Worm (Caenorhabditis elegans) whole organism, L1 larva: ENCODE results near the gene srxa-7.

ENCODE experiments used
- C16A3.4 ChIP-seq: fragments of 150-350 bp; optimal IDR thresholded peaks from 2 replicates; lab custom pipeline; 2014; ENCODE audit warnings: missing biosample characterization, missing genetic modification characterization
- aha-1 ChIP-seq: fragments of 150-350 bp; optimal IDR thresholded peaks from 2 replicates; lab custom pipeline; 2014; ENCODE audit warnings: missing biosample characterization, missing genetic modification characterization
- aly-2 ChIP-seq: fragments of 150-350 bp; optimal IDR thresholded peaks from 2 replicates; lab custom pipeline; 2014; ENCODE audit warnings: missing biosample characterization, missing genetic modification characterization
- ceh-63 ChIP-seq: fragments of 200-800 bp; sonication (Bioruptor generic); optimal IDR thresholded peaks from 2 replicates; lab custom pipeline; 2018; ENCODE audit warnings: mild to moderate bottlenecking, missing genetic modification characterization, missing compliant biosample characterization
- ceh-82 ChIP-seq, 3 experiments: fragments of 150-350 bp in 1 of 3; sonication (generic microtip) in 2 of 3; optimal IDR thresholded peaks; 2 replicates each; lab custom pipeline; 2014 to 2017; ENCODE audit warnings: missing biosample characterization in 3 of 3, missing genetic modification characterization in 3 of 3
- ceh-90 ChIP-seq: sonication (generic microtip); optimal IDR thresholded peaks from 2 replicates; lab custom pipeline; 2016; ENCODE audit warnings: missing genetic modification characterization, missing compliant biosample characterization
- dpl-1 ChIP-seq, 3 experiments: fragments of 150-350 bp in 2 of 3; sonication (generic microtip) in 1 of 3; optimal IDR thresholded peaks; 2 replicates each; lab custom pipeline; 2014 to 2017; ENCODE audit warnings: missing biosample characterization in 3 of 3, missing genetic modification characterization in 3 of 3, missing genetic modification reagents in 3 of 3
- dsc-1 ChIP-seq: sonication (generic microtip); optimal IDR thresholded peaks from 2 replicates; lab custom pipeline; 2016; ENCODE audit warnings: mild to moderate bottlenecking, missing genetic modification characterization, missing compliant biosample characterization
- egl-27 ChIP-seq, 2 experiments: fragments of 150-350 bp in 1 of 2; sonication (generic microtip); optimal IDR thresholded peaks; 3 replicates each; lab custom pipeline; 2017 to 2018; ENCODE audit warnings: missing biosample characterization in 2 of 2, missing genetic modification characterization in 2 of 2, missing genetic modification reagents in 2 of 2
- elt-2 ChIP-seq: sonication (generic microtip); optimal IDR thresholded peaks from 2 replicates; lab custom pipeline; 2016; ENCODE audit warnings: missing genetic modification characterization, mild to moderate bottlenecking, inconsistent platforms, missing compliant biosample characterization, missing genetic modification reagents
- fkh-10 ChIP-seq: sonication (generic microtip); optimal IDR thresholded peaks from 2 replicates; lab custom pipeline; 2017; ENCODE audit warnings: missing biosample characterization, missing genetic modification reagents, missing genetic modification characterization
- fkh-8 ChIP-seq: sonication (generic microtip); optimal IDR thresholded peaks from 2 replicates; lab custom pipeline; 2016; ENCODE audit warnings: mild to moderate bottlenecking, missing genetic modification characterization, missing compliant biosample characterization
- fos-1 ChIP-seq: fragments of 150-350 bp; optimal IDR thresholded peaks from 2 replicates; lab custom pipeline; 2014; ENCODE audit warnings: missing biosample characterization, missing genetic modification characterization
- hlh-4 ChIP-seq: sonication (generic microtip); optimal IDR thresholded peaks from 2 replicates; lab custom pipeline; 2016; ENCODE audit warnings: mild to moderate bottlenecking, missing genetic modification characterization, missing compliant biosample characterization
- irx-1 ChIP-seq: sonication (generic microtip); optimal IDR thresholded peaks from 2 replicates; lab custom pipeline; 2016; ENCODE audit warnings: missing genetic modification characterization, missing compliant biosample characterization
- isw-1 ChIP-seq: fragments of 200-800 bp; sonication (Bioruptor generic); IDR thresholded peaks from 2 replicates; pipeline ENCODE4 v1.3.6; 2022; ENCODE audit warnings: missing genetic modification characterization, missing compliant biosample characterization
- jun-1 ChIP-seq: fragments of 150-350 bp; optimal IDR thresholded peaks from 2 replicates; lab custom pipeline; 2014; ENCODE audit warnings: missing biosample characterization, missing genetic modification reagents, missing genetic modification characterization
- lin-13 ChIP-seq: fragments of 150-350 bp; optimal IDR thresholded peaks from 2 replicates; lab custom pipeline; 2014; ENCODE audit warnings: missing biosample characterization, missing genetic modification reagents, missing genetic modification characterization
- lin-14 ChIP-seq: fragments of 200-800 bp; sonication (Bioruptor generic); optimal IDR thresholded peaks from 2 replicates; lab custom pipeline; 2018; ENCODE audit warnings: mild to moderate bottlenecking, missing genetic modification characterization, moderate library complexity, missing compliant biosample characterization
- lin-35 ChIP-seq, 2 experiments: fragments of 150-350 bp; optimal IDR thresholded peaks; 2 replicates each; lab custom pipeline; 2014; ENCODE audit warnings: missing biosample characterization in 2 of 2, missing genetic modification characterization in 2 of 2, missing genetic modification reagents in 2 of 2
- lin-39 ChIP-seq: fragments of 150-350 bp; optimal IDR thresholded peaks from 2 replicates; lab custom pipeline; 2014; ENCODE audit warnings: missing biosample characterization, missing genetic modification reagents, missing genetic modification characterization
- lsy-2 ChIP-seq, 2 experiments: fragments of 150-350 bp; optimal IDR thresholded peaks; 2 replicates each; lab custom pipeline; 2014; ENCODE audit warnings: missing biosample characterization in 2 of 2, missing genetic modification characterization in 2 of 2
- mdl-1 ChIP-seq, 2 experiments: fragments of 150-350 bp; optimal IDR thresholded peaks; 2 replicates each; lab custom pipeline; 2014 to 2017; ENCODE audit warnings: missing biosample characterization in 2 of 2, missing genetic modification characterization in 2 of 2, inconsistent platforms in 1 of 2
- mef-2 ChIP-seq: fragments of 150-350 bp; optimal IDR thresholded peaks from 2 replicates; lab custom pipeline; 2014; ENCODE audit warnings: missing biosample characterization, missing genetic modification characterization
- mep-1 ChIP-seq: fragments of 150-350 bp; optimal IDR thresholded peaks from 2 replicates; lab custom pipeline; 2014; ENCODE audit warnings: missing biosample characterization, missing genetic modification characterization
- nhr-11 ChIP-seq: fragments of 150-350 bp; optimal IDR thresholded peaks from 2 replicates; lab custom pipeline; 2014; ENCODE audit warnings: missing biosample characterization, missing genetic modification characterization
- nhr-12 ChIP-seq: sonication (generic microtip); optimal IDR thresholded peaks from 2 replicates; lab custom pipeline; 2017; ENCODE audit warnings: missing biosample characterization, missing genetic modification characterization
- nhr-19 ChIP-seq: fragments of 200-800 bp; sonication (Bioruptor generic); conservative IDR thresholded peaks from 2 replicates; pipeline ENCODE4 v1.3.6; 2022; ENCODE audit warnings: missing genetic modification characterization, missing compliant biosample characterization
- nhr-20 ChIP-seq: sonication (generic microtip); optimal IDR thresholded peaks from 2 replicates; lab custom pipeline; 2016; ENCODE audit warnings: mild to moderate bottlenecking, missing genetic modification characterization, missing compliant biosample characterization
- nhr-28 ChIP-seq: fragments of 150-350 bp; optimal IDR thresholded peaks from 2 replicates; lab custom pipeline; 2014; ENCODE audit warnings: missing biosample characterization, missing genetic modification characterization
- nhr-47 ChIP-seq: sonication (generic microtip); optimal IDR thresholded peaks from 2 replicates; lab custom pipeline; 2016; ENCODE audit warnings: mild to moderate bottlenecking, missing genetic modification characterization, moderate library complexity, missing compliant biosample characterization
- nhr-71 ChIP-seq: sonication (generic microtip); optimal IDR thresholded peaks from 2 replicates; lab custom pipeline; 2016; ENCODE audit warnings: mild to moderate bottlenecking, missing genetic modification characterization, moderate library complexity, missing compliant biosample characterization
- nhr-76 ChIP-seq: sonication (generic microtip); optimal IDR thresholded peaks from 2 replicates; lab custom pipeline; 2017; ENCODE audit warnings: missing biosample characterization, missing genetic modification characterization
- nhr-85 ChIP-seq: sonication (generic microtip); peaks from one replicate; lab custom pipeline; 2016; ENCODE audit warnings: missing genetic modification characterization, inconsistent platforms, missing compliant biosample characterization
- nhr-90 ChIP-seq: sonication (generic microtip); optimal IDR thresholded peaks from 2 replicates; lab custom pipeline; 2016; ENCODE audit warnings: mild to moderate bottlenecking, missing genetic modification characterization, missing compliant biosample characterization; ENCODE audit not compliant: poor library complexity
- pag-3 ChIP-seq: sonication (generic microtip); optimal IDR thresholded peaks from 2 replicates; lab custom pipeline; 2017; ENCODE audit warnings: missing genetic modification characterization, mild to moderate bottlenecking, missing compliant biosample characterization, antibody characterized with exemption, borderline replicate concordance; ENCODE audit not compliant: insufficient read depth
- pax-3 ChIP-seq: fragments of 200-800 bp; sonication (Bioruptor generic); optimal IDR thresholded peaks from 2 replicates; lab custom pipeline; 2018; ENCODE audit warnings: mild to moderate bottlenecking, missing genetic modification characterization, moderate library complexity, missing compliant biosample characterization
- rnt-1 ChIP-seq: sonication (generic microtip); optimal IDR thresholded peaks from 2 replicates; lab custom pipeline; 2016; ENCODE audit warnings: mild to moderate bottlenecking, missing genetic modification characterization, moderate library complexity, missing compliant biosample characterization
- snpc-4 ChIP-seq: fragments of 150-350 bp; optimal IDR thresholded peaks from 2 replicates; lab custom pipeline; 2014; ENCODE audit warnings: missing biosample characterization, missing genetic modification characterization
- snu-23 ChIP-seq: sonication (generic microtip); optimal IDR thresholded peaks from 2 replicates; lab custom pipeline; 2016; ENCODE audit warnings: missing genetic modification characterization, missing compliant biosample characterization
- swsn-7 ChIP-seq: sonication (generic microtip); optimal IDR thresholded peaks from 2 replicates; lab custom pipeline; 2016; ENCODE audit warnings: missing genetic modification characterization, missing compliant biosample characterization
- tbx-2 ChIP-seq: sonication (generic microtip); optimal IDR thresholded peaks from 2 replicates; lab custom pipeline; 2016; ENCODE audit warnings: missing genetic modification characterization, missing compliant biosample characterization
- unc-62 ChIP-seq: fragments of 150-350 bp; optimal IDR thresholded peaks from 2 replicates; lab custom pipeline; 2014; ENCODE audit warnings: missing biosample characterization, missing genetic modification reagents, missing genetic modification characterization
- unc-98 ChIP-seq: fragments of 200-800 bp; sonication (Bioruptor generic); IDR thresholded peaks from 2 replicates; pipeline ENCODE4 v1.3.6; 2022; ENCODE audit warnings: missing genetic modification characterization, missing compliant biosample characterization
- xbp-1 ChIP-seq: sonication (generic microtip); optimal IDR thresholded peaks from 2 replicates; lab custom pipeline; 2016; ENCODE audit warnings: missing genetic modification characterization, missing compliant biosample characterization
- ztf-4 ChIP-seq: fragments of 150-350 bp; optimal IDR thresholded peaks from 2 replicates; lab custom pipeline; 2014; ENCODE audit warnings: missing biosample characterization, missing genetic modification characterization

Gene srxa-7

ce11 chrV:16346406-16347108 lies 39.2 kb downstream of the srxa-7 start, which contains the start of the genes W08G11.5 and W08G11.1:
TSS of gene W08G11.5 (minus strand) at chrV:16346506.
TSS of gene W08G11.1 (plus strand) at chrV:16347058.
- no peak for TF ChIP-seq jun-1 (tag; lab: Kevin White, UChicago)
- TF ChIP-seq pag-3 (tag; lab: Kevin White, UChicago): no peak
- TF ChIP-seq ceh-63 (GFP tag; lab: Kevin White, UChicago): no peak
- no peak for TF ChIP-seq dpl-1 (GFP tag; optimal IDR thresholded peaks at IDR 0.05; lab: Kevin White, UChicago)
- TF ChIP-seq nhr-11 (tag; lab: Kevin White, UChicago): no peak

ce11 chrV:16350061-16350460 lies 42.7 kb downstream of the srxa-7 start:
- TF ChIP-seq dsc-1 (no peak), hlh-4 (tag; lab: Kevin White, UChicago) (peak; percentile 69)
- TF ChIP-seq, all 84 proteins: peak for 1

ce11 chrV:16350775-16351378 lies 43.5 kb downstream of the srxa-7 start:
- peak; percentile 87 for TF ChIP-seq rnt-1 (tag; lab: Kevin White, UChicago)
- no peak for TF ChIP-seq nhr-28 (tag; lab: Kevin White, UChicago)
- TF ChIP-seq pag-3 (tag; lab: Kevin White, UChicago): no peak
- TF ChIP-seq mef-2 (tag; lab: Kevin White, UChicago): no peak
- peak; percentile 40 for TF ChIP-seq nhr-85 (tag; lab: Kevin White, UChicago)
- TF ChIP-seq unc-62 (GFP tag; lab: Kevin White, UChicago): no peak
- TF ChIP-seq mep-1: peak; percentile 23
- TF ChIP-seq ceh-90 (tag; lab: Kevin White, UChicago): no peak
- TF ChIP-seq dsc-1: peak; percentile 49
- peak; percentile 64 for TF ChIP-seq nhr-19 (GFP tag; lab: Robert Waterston, UW)
- no peak for TF ChIP-seq lin-39 (tag; lab: Kevin White, UChicago)
- TF ChIP-seq nhr-12 (tag; lab: Kevin White, UChicago): no peak
- peak; percentile 89 for TF ChIP-seq lin-14 (GFP tag; lab: Kevin White, UChicago)
- TF ChIP-seq ztf-4 (tag; lab: Kevin White, UChicago): no peak
- TF ChIP-seq ceh-82 (tag; optimal IDR thresholded peaks at IDR 0.05; lab: Kevin White, UChicago): peak in 2 of 3 experiments; percentile 7 to 72
- TF ChIP-seq fkh-8: peak; percentile 87
- peak; percentile 39 for TF ChIP-seq elt-2 (tag; lab: Kevin White, UChicago)
- peak in 1 of 2 experiments; percentile 39 for TF ChIP-seq mdl-1 (tag; optimal IDR thresholded peaks at IDR 0.05; lab: Kevin White, UChicago)
- TF ChIP-seq dpl-1 (GFP tag; optimal IDR thresholded peaks at IDR 0.05; lab: Kevin White, UChicago): peak in 2 of 3 experiments; percentile 28 to 40
- peak; percentile 67 for TF ChIP-seq nhr-47 (tag; lab: Kevin White, UChicago)
- TF ChIP-seq xbp-1 (tag; lab: Kevin White, UChicago): peak; percentile 11
- TF ChIP-seq unc-98: no peak
- TF ChIP-seq irx-1 (tag; lab: Kevin White, UChicago): no peak
- no peak for TF ChIP-seq fos-1 (tag; lab: Kevin White, UChicago)
- peak; percentile 6 for TF ChIP-seq fkh-10 (GFP tag; lab: Kevin White, UChicago)
- no peak for TF ChIP-seq nhr-90 (tag; lab: Kevin White, UChicago)
- TF ChIP-seq snpc-4 (tag; lab: Kevin White, UChicago): peak; percentile 28
- TF ChIP-seq swsn-7 (tag; lab: Kevin White, UChicago): peak; percentile 60
- peak; percentile 22 for TF ChIP-seq pax-3 (tag; lab: Kevin White, UChicago)
- no peak for TF ChIP-seq aha-1
- TF ChIP-seq egl-27 (tag; optimal IDR thresholded peaks at IDR 0.05; lab: Kevin White, UChicago): no peak
- TF ChIP-seq C16A3.4 (tag; lab: Kevin White, UChicago): no peak
- peak; percentile 57 for TF ChIP-seq nhr-20 (tag; lab: Kevin White, UChicago)
- TF ChIP-seq snu-23 (GFP tag; lab: Kevin White, UChicago): peak; percentile 48
- TF ChIP-seq lin-13 (GFP tag; lab: Kevin White, UChicago): no peak
- peak; percentile 46 to 51 for TF ChIP-seq lin-35 (GFP tag; optimal IDR thresholded peaks at IDR 0.05; lab: Kevin White, UChicago)
- peak; percentile 40 for TF ChIP-seq tbx-2
- peak in 1 of 2 experiments; percentile 55 for TF ChIP-seq lsy-2 (tag; optimal IDR thresholded peaks at IDR 0.05; lab: Kevin White, UChicago)
- TF ChIP-seq isw-1 (GFP tag; lab: Robert Waterston, UW): peak; percentile 17; the same call in 1 of the 2 replicates
- no peak for TF ChIP-seq nhr-76 (tag; lab: Kevin White, UChicago)
- peak; percentile 69 for TF ChIP-seq nhr-71
- TF ChIP-seq aly-2 (tag; lab: Kevin White, UChicago): no peak
